Fruit fly (Drosophila melanogaster) whole organism, embryonic: ENCODE results near the gene CG33490.

Experiments
- CG11696 ChIP-seq: fragments of 200-800 bp; sonication (Bioruptor generic); IDR thresholded peaks from 2 replicates; pipeline ENCODE4 v1.3.6; 2022; ENCODE audit warnings: missing biosample characterization, missing genetic modification characterization
- CG11723 ChIP-seq: fragments of 200-800 bp; sonication (Bioruptor generic); optimal IDR thresholded peaks from 2 replicates; lab custom pipeline; 2017; ENCODE audit warnings: missing biosample characterization, mild to moderate bottlenecking, missing genetic modification characterization
- CG12299 ChIP-seq: fragments of 200-800 bp; sonication (Bioruptor generic); optimal IDR thresholded peaks from 2 replicates; lab custom pipeline; 2018; ENCODE audit warnings: missing biosample characterization, mild to moderate bottlenecking, missing genetic modification characterization
- CG14441 ChIP-seq: fragments of 200-800 bp; sonication (Bioruptor generic); IDR thresholded peaks from 2 replicates; pipeline ENCODE4 v1.3.6; 2022; ENCODE audit warnings: missing biosample characterization, missing genetic modification characterization
- CG15011 ChIP-seq: fragments of 200-800 bp; sonication (Bioruptor generic); optimal IDR thresholded peaks from 3 replicates; lab custom pipeline; 2018; ENCODE audit warnings: missing biosample characterization, mild to moderate bottlenecking, missing genetic modification characterization
- CG15269 ChIP-seq: fragments of 200-800 bp; sonication (Bioruptor generic); optimal IDR thresholded peaks from 2 replicates; lab custom pipeline; 2018; ENCODE audit warnings: missing biosample characterization, mild to moderate bottlenecking, missing genetic modification characterization, moderate library complexity
- CG1647 ChIP-seq: fragments of 200-800 bp; sonication (Bioruptor generic); optimal IDR thresholded peaks from 3 replicates; lab custom pipeline; 2016; ENCODE audit warnings: missing biosample characterization, missing genetic modification characterization
- CG17385 ChIP-seq: fragments of 200-800 bp; sonication (Bioruptor generic); optimal IDR thresholded peaks from 3 replicates; lab custom pipeline; 2018; ENCODE audit warnings: missing biosample characterization, mild to moderate bottlenecking, missing genetic modification characterization
- CG18599 ChIP-seq: fragments of 200-800 bp; sonication (Bioruptor generic); optimal IDR thresholded peaks from 3 replicates; lab custom pipeline; 2017; ENCODE audit warnings: missing biosample characterization, missing genetic modification characterization, mild to moderate bottlenecking, moderate library complexity, missing genetic modification reagents
- CG2120 ChIP-seq: fragments of 200-800 bp; sonication (Bioruptor generic); optimal IDR thresholded peaks from 3 replicates; lab custom pipeline; 2016; ENCODE audit warnings: missing biosample characterization, missing genetic modification characterization
- CG3163 ChIP-seq: fragments of 200-800 bp; sonication (Bioruptor generic); optimal IDR thresholded peaks from 3 replicates; lab custom pipeline; 2016; ENCODE audit warnings: missing biosample characterization, missing genetic modification characterization
- CG3281 ChIP-seq: fragments of 200-800 bp; sonication (Bioruptor generic); optimal IDR thresholded peaks from 3 replicates; lab custom pipeline; 2017; ENCODE audit warnings: missing biosample characterization, mild to moderate bottlenecking, missing genetic modification characterization
- CG4360 ChIP-seq: fragments of 200-800 bp; sonication (Bioruptor generic); IDR thresholded peaks from 2 replicates; pipeline ENCODE4 v1.3.6; 2022; ENCODE audit warnings: missing biosample characterization, missing genetic modification characterization
- CG6683 ChIP-seq: fragments of 200-800 bp; sonication (Bioruptor generic); optimal IDR thresholded peaks from 2 replicates; lab custom pipeline; 2017; ENCODE audit warnings: missing biosample characterization, mild to moderate bottlenecking, missing genetic modification characterization, missing genetic modification reagents
- CG6765 ChIP-seq: fragments of 200-800 bp; sonication (Bioruptor generic); optimal IDR thresholded peaks from 3 replicates; lab custom pipeline; 2017; ENCODE audit warnings: missing biosample characterization, mild to moderate bottlenecking, missing genetic modification characterization
- CG7556 ChIP-seq: fragments of 200-800 bp; sonication (Bioruptor generic); optimal IDR thresholded peaks from 2 replicates; lab custom pipeline; 2017; ENCODE audit warnings: missing biosample characterization, mild to moderate bottlenecking, missing genetic modification characterization
- CG7987 ChIP-seq: fragments of 200-800 bp; sonication (Bioruptor generic); optimal IDR thresholded peaks from 2 replicates; lab custom pipeline; 2018; ENCODE audit warnings: missing biosample characterization, mild to moderate bottlenecking, missing genetic modification characterization, moderate library complexity
- CTCF ChIP-seq: fragments of 200-800 bp; sonication (Bioruptor generic); optimal IDR thresholded peaks from 2 replicates; lab custom pipeline; 2017; ENCODE audit warnings: missing biosample characterization, mild to moderate bottlenecking, missing genetic modification characterization, moderate library complexity
- Dad ChIP-seq: fragments of 200-800 bp; sonication (Bioruptor generic); optimal IDR thresholded peaks from 3 replicates; lab custom pipeline; 2016; ENCODE audit warnings: missing biosample characterization, missing genetic modification characterization
- Deaf1 ChIP-seq: fragments of 200-800 bp; optimal IDR thresholded peaks from 3 replicates; lab custom pipeline; 2019; ENCODE audit warnings: missing biosample characterization, mild to moderate bottlenecking, missing genetic modification characterization, moderate library complexity
- Dek ChIP-seq: fragments of 200-800 bp; sonication (Bioruptor generic); optimal IDR thresholded peaks from 3 replicates; lab custom pipeline; 2019; ENCODE audit warnings: missing biosample characterization, mild to moderate bottlenecking, missing genetic modification characterization, moderate library complexity
- Fer1 ChIP-seq: fragments of 200-800 bp; sonication (Bioruptor generic); optimal IDR thresholded peaks from 2 replicates; lab custom pipeline; 2017; ENCODE audit warnings: missing biosample characterization, mild to moderate bottlenecking, missing genetic modification characterization
- Gsc ChIP-seq: fragments of 200-800 bp; sonication (Bioruptor generic); IDR thresholded peaks from 2 replicates; pipeline ENCODE4 v1.3.6; 2022; ENCODE audit warnings: missing biosample characterization, missing genetic modification characterization
- HmgZ ChIP-seq: fragments of 200-800 bp; sonication (Bioruptor generic); optimal IDR thresholded peaks from 2 replicates; lab custom pipeline; 2018; ENCODE audit warnings: missing biosample characterization, mild to moderate bottlenecking, missing genetic modification characterization
- Hmr ChIP-seq: fragments of 200-800 bp; sonication (Bioruptor generic); optimal IDR thresholded peaks from 3 replicates; lab custom pipeline; 2017; ENCODE audit warnings: mild to moderate bottlenecking, missing biosample characterization, missing genetic modification reagents, missing genetic modification characterization
- Jarid2 ChIP-seq: fragments of 200-800 bp; sonication (Bioruptor generic); optimal IDR thresholded peaks from 3 replicates; lab custom pipeline; 2017; ENCODE audit warnings: mild to moderate bottlenecking, missing biosample characterization, missing genetic modification reagents, missing genetic modification characterization
- Mad ChIP-seq: fragments of 200-800 bp; sonication (Bioruptor generic); optimal IDR thresholded peaks from 2 replicates; lab custom pipeline; 2016; ENCODE audit warnings: missing biosample characterization, missing genetic modification characterization
- Mrtf ChIP-seq: fragments of 200-800 bp; sonication (Bioruptor generic); IDR thresholded peaks from 3 replicates; pipeline ENCODE4 v1.3.6; 2022; ENCODE audit warnings: missing biosample characterization, missing genetic modification characterization
- Spps ChIP-seq: fragments of 200-800 bp; sonication (Bioruptor generic); optimal IDR thresholded peaks from 2 replicates; lab custom pipeline; 2018; ENCODE audit warnings: missing biosample characterization, mild to moderate bottlenecking, missing genetic modification characterization
- YL-1 ChIP-seq: fragments of 200-800 bp; sonication (Bioruptor generic); optimal IDR thresholded peaks from 3 replicates; lab custom pipeline; 2017; ENCODE audit warnings: missing biosample characterization, mild to moderate bottlenecking, missing genetic modification characterization
- bcd ChIP-seq: fragments of 200-800 bp; sonication (Bioruptor generic); optimal IDR thresholded peaks from 2 replicates; lab custom pipeline; 2017; ENCODE audit warnings: missing biosample characterization, mild to moderate bottlenecking, missing genetic modification characterization
- caup ChIP-seq: fragments of 200-800 bp; sonication (Bioruptor generic); optimal IDR thresholded peaks from 3 replicates; lab custom pipeline; 2017; ENCODE audit warnings: missing biosample characterization, mild to moderate bottlenecking, missing genetic modification characterization, moderate library complexity; ENCODE audit not compliant: severe bottlenecking
- ci ChIP-seq: fragments of 200-800 bp; sonication (Bioruptor generic); IDR thresholded peaks from 3 replicates; pipeline ENCODE4 v1.3.6; 2022; ENCODE audit warnings: missing biosample characterization, missing genetic modification characterization
- dysf ChIP-seq: fragments of 200-800 bp; sonication (Bioruptor generic); IDR thresholded peaks from 3 replicates; pipeline ENCODE4 v1.3.6; 2022; ENCODE audit warnings: missing biosample characterization, missing genetic modification characterization
- en ChIP-seq: fragments of 200-800 bp; sonication (Bioruptor generic); optimal IDR thresholded peaks from 2 replicates; lab custom pipeline; 2016; ENCODE audit warnings: missing biosample characterization, missing genetic modification characterization
- exex ChIP-seq: fragments of 200-800 bp; sonication (Bioruptor generic); optimal IDR thresholded peaks from 4 replicates; lab custom pipeline; 2018; ENCODE audit warnings: missing biosample characterization, mild to moderate bottlenecking, missing genetic modification characterization, moderate library complexity
- fd3F ChIP-seq: fragments of 200-800 bp; sonication (Bioruptor generic); optimal IDR thresholded peaks from 2 replicates; lab custom pipeline; 2018; ENCODE audit warnings: missing biosample characterization, mild to moderate bottlenecking, missing genetic modification characterization, moderate library complexity
- fd96Cb ChIP-seq: fragments of 200-800 bp; sonication (Bioruptor generic); optimal IDR thresholded peaks from 2 replicates; lab custom pipeline; 2018; ENCODE audit warnings: missing biosample characterization, mild to moderate bottlenecking, missing genetic modification characterization, moderate library complexity
- ftz-f1 ChIP-seq: fragments of 200-800 bp; sonication (Bioruptor generic); optimal IDR thresholded peaks from 2 replicates; lab custom pipeline; 2016; ENCODE audit warnings: missing biosample characterization, missing genetic modification characterization
- gcm2 ChIP-seq: fragments of 200-800 bp; sonication (Bioruptor generic); optimal IDR thresholded peaks from 2 replicates; lab custom pipeline; 2016; ENCODE audit warnings: missing biosample characterization, missing genetic modification characterization
- gfzf ChIP-seq: fragments of 200-800 bp; sonication (Bioruptor generic); optimal IDR thresholded peaks from 2 replicates; lab custom pipeline; 2016; ENCODE audit warnings: missing biosample characterization, mild to moderate bottlenecking, missing genetic modification characterization, moderate library complexity
- grn ChIP-seq: fragments of 200-800 bp; sonication (Bioruptor generic); optimal IDR thresholded peaks from 3 replicates; lab custom pipeline; 2017; ENCODE audit warnings: missing biosample characterization, missing genetic modification characterization
- lab ChIP-seq: fragments of 200-800 bp; sonication (Bioruptor generic); optimal IDR thresholded peaks from 3 replicates; lab custom pipeline; 2017; ENCODE audit warnings: missing biosample characterization, missing genetic modification characterization, mild to moderate bottlenecking, moderate library complexity, missing genetic modification reagents
- pho ChIP-seq: fragments of 200-800 bp; sonication (Bioruptor generic); optimal IDR thresholded peaks from 2 replicates; lab custom pipeline; 2016; ENCODE audit warnings: missing biosample characterization, missing genetic modification characterization
- pnt ChIP-seq: fragments of 200-800 bp; sonication (Bioruptor generic); optimal IDR thresholded peaks from 3 replicates; lab custom pipeline; 2016; ENCODE audit warnings: missing biosample characterization, missing genetic modification characterization
- sens ChIP-seq: fragments of 200-800 bp; sonication (Bioruptor generic); peaks from one replicate; lab custom pipeline; 2016; ENCODE audit warnings: missing biosample characterization, missing genetic modification characterization
- sob ChIP-seq: fragments of 200-800 bp; sonication (Bioruptor generic); IDR thresholded peaks from 2 replicates; pipeline ENCODE4 v1.3.6; 2022; ENCODE audit warnings: missing biosample characterization, missing genetic modification characterization
- yki ChIP-seq: fragments of >200 bp; optimal IDR thresholded peaks from 3 replicates; lab custom pipeline; 2018

Gene CG33490

dm6 chr3L:11579919-11580318, 5.5 kb upstream of the CG33490 start, which contains the start of gene CG43390 (continued):
- peak; percentile 24 for TF ChIP-seq CG7556
- peak; percentile 69 for TF ChIP-seq CG12299 (tag; lab: Kevin White, UChicago)
- no peak for TF ChIP-seq ftz-f1 (GFP tag; lab: Kevin White, UChicago)
- TF ChIP-seq CG15011 (GFP tag; lab: Kevin White, UChicago) = peak; percentile 65
- TF ChIP-seq pnt = no peak
- TF ChIP-seq Mad = no peak
- peak; percentile 70 for TF ChIP-seq CG6765
- TF ChIP-seq CG2120 (GFP tag; lab: Kevin White, UChicago) = peak; percentile 59
- no peak for TF ChIP-seq CG14441 (GFP tag; lab: Robert Waterston, UW)
- TF ChIP-seq CG17385 = peak; percentile 47
- TF ChIP-seq CG15269 (tag; lab: Kevin White, UChicago) = peak; percentile 72
- TF ChIP-seq gfzf = no peak
- TF ChIP-seq Dek (tag; lab: Kevin White, UChicago) = peak; percentile 72
- TF ChIP-seq YL-1 (GFP tag; lab: Kevin White, UChicago) = no peak
- TF ChIP-seq CG11696 (GFP tag; lab: Robert Waterston, UW) = 0 out of 2 replicates have a peak, but pooled peaks have one; percentile 21
- peak; percentile 29 for TF ChIP-seq bcd
- peak; percentile 48 for TF ChIP-seq CG1647 (GFP tag; lab: Kevin White, UChicago)
- peak; percentile 68; the same call in 1 of the 2 replicates for TF ChIP-seq sob
- peak; percentile 40 for TF ChIP-seq exex
- TF ChIP-seq dysf (GFP tag; lab: Robert Waterston, UW) = peak; percentile 51; the same call in 1 of the 3 replicates
- no peak for TF ChIP-seq gcm2 (GFP tag; lab: Kevin White, UChicago)
- no peak for TF ChIP-seq Spps
- peak; percentile 56 for TF ChIP-seq CG7987 (GFP tag; lab: Kevin White, UChicago)
- no peak for TF ChIP-seq CG11723 (GFP tag; lab: Kevin White, UChicago)
- peak; percentile 68 for TF ChIP-seq HmgZ (tag; lab: Kevin White, UChicago)
- peak; percentile 7 for TF ChIP-seq grn
- peak; percentile 2 for TF ChIP-seq Jarid2 (GFP tag; lab: Kevin White, UChicago)
- peak; percentile 27 for TF ChIP-seq pho (GFP tag; lab: Kevin White, UChicago)

dm6 chr3L:11578847-11579246, 4.4 kb upstream of the CG33490 start:
- TF ChIP-seq Mrtf (GFP tag; lab: Robert Waterston, UW) (no peak), yki (no peak), YL-1 (GFP tag; lab: Kevin White, UChicago) (no peak), fd96Cb (tag; lab: Kevin White, UChicago) (no peak), Dad (GFP tag; lab: Kevin White, UChicago) (no peak), CTCF (peak; percentile 74), Deaf1 (no peak), Gsc (GFP tag; lab: Robert Waterston, UW) (no peak)

- TF ChIP-seq Mrtf (GFP tag; lab: Robert Waterston, UW) (peak; percentile 54; the same call in 1 of the 3 replicates), CG3163 (GFP tag; lab: Kevin White, UChicago) (no peak), CG4360 (GFP tag; lab: Robert Waterston, UW) (peak; percentile 67)
Observed at dm6 chr3L:11578211-11578673, 3.8 kb upstream of the CG33490 start, which contains the start of gene CG33270. CG33270 (minus strand) TSS chr3L:11578623.

DNA sequence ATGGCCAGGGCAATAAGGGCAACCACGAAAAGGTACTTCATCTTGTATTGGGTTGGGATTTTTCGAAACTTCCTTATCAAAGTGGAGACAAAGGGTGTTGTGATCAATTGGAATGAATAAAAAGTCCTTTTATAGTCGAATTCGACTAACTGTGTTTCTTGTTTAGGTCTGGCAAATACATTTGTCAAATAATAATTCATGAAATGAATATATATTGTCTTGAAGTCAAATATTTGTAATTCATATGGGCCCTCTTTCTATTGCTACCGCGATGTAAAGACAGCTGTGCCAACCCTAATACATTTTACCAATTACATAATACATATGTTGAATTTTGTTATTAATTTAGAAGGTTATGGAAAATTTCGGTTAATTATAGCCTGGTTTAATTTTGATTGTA, 2.9 kb upstream of the CG33490 start, which contains the start of gene CG33271:
Gene CG33271 (minus strand): TSS at position 101 of the 400 bp plus-strand sequence.
- TF ChIP-seq Fer1 (GFP tag; lab: Kevin White, UChicago) = no peak
- no peak for TF ChIP-seq en (GFP tag; lab: Kevin White, UChicago)
- TF ChIP-seq sens = peak; percentile 12
- TF ChIP-seq Hmr (GFP tag; lab: Kevin White, UChicago) = peak; percentile 41
- peak; percentile 31 for TF ChIP-seq CG3281 (GFP tag; lab: Kevin White, UChicago)
- peak; percentile 50 for TF ChIP-seq lab (GFP tag; lab: Kevin White, UChicago)
- peak; percentile 13 for TF ChIP-seq CG2120 (GFP tag; lab: Kevin White, UChicago)
- peak; percentile 24 for TF ChIP-seq fd3F (GFP tag; lab: Kevin White, UChicago)
- peak; percentile 31 for TF ChIP-seq CG6765
- TF ChIP-seq CG18599 (GFP tag; lab: Kevin White, UChicago) = peak; percentile 31
- TF ChIP-seq caup (GFP tag; lab: Kevin White, UChicago) = peak; percentile 16
- TF ChIP-seq CG6683 (GFP tag; lab: Kevin White, UChicago) = no peak
- TF ChIP-seq ci (GFP tag; lab: Robert Waterston, UW) = no peak
